Worm (Caenorhabditis elegans) whole organism, L1 larva: ENCODE results near the gene aakb-2.

ENCODE experiments used
- blmp-1 ChIP-seq: fragments of 150-350 bp; optimal IDR thresholded peaks from 2 replicates; lab custom pipeline; 2014; ENCODE audit warnings: missing biosample characterization, missing genetic modification characterization
- dpl-1 ChIP-seq, 3 experiments: fragments of 150-350 bp in 2 of 3; sonication (generic microtip) in 1 of 3; optimal IDR thresholded peaks; 2 replicates each; lab custom pipeline; 2014 to 2017; ENCODE audit warnings: missing biosample characterization in 3 of 3, missing genetic modification characterization in 3 of 3, missing genetic modification reagents in 3 of 3
- pax-3 ChIP-seq: fragments of 200-800 bp; sonication (Bioruptor generic); optimal IDR thresholded peaks from 2 replicates; lab custom pipeline; 2018; ENCODE audit warnings: mild to moderate bottlenecking, missing genetic modification characterization, moderate library complexity, missing compliant biosample characterization

DNA sequence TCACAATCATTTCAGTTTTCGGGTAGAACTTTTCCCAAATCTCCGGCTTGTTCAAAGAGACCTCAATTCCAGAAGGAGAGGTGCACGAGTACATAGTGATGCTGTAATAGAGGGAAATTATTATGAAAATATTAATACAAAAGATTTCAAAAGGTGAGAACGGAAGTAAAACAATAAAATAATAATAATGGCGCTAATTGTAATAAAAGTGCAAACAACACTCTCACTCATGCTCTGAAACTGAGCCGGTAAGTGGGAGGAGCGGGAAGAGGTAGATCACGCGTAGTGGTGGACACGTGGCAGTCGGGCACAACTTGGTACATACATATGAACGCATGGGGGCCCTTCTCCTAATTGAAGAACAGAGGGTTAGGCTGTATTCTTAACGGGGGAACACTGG, 9.9 kb upstream of the aakb-2 start, which contains the start of gene tbx-37:
- TF ChIP-seq blmp-1 (tag; lab: Kevin White, UChicago), result no peak
- no peak for TF ChIP-seq dpl-1 (GFP tag; optimal IDR thresholded peaks at IDR 0.05; lab: Kevin White, UChicago)
- no peak for TF ChIP-seq pax-3 (tag; lab: Kevin White, UChicago)
